Fruit fly (Drosophila melanogaster) whole organism, embryonic: ENCODE measurements around the gene PolE2.

ENCODE experiments used
- ATbp ChIP-seq: fragments of 200-800 bp; sonication (Bioruptor generic); optimal IDR thresholded peaks from 2 replicates; lab custom pipeline; 2017; ENCODE audit warnings: missing biosample characterization, mild to moderate bottlenecking, missing genetic modification characterization, missing genetic modification reagents
- Adf1 ChIP-seq: fragments of 200-800 bp; sonication (Bioruptor generic); IDR thresholded peaks from 2 replicates; pipeline ENCODE4 v1.3.6; 2022; ENCODE audit warnings: missing biosample characterization, missing genetic modification characterization
- CG11504 ChIP-seq: fragments of 200-800 bp; sonication (Bioruptor generic); optimal IDR thresholded peaks from 3 replicates; lab custom pipeline; 2019; ENCODE audit warnings: missing biosample characterization, mild to moderate bottlenecking, missing genetic modification characterization, moderate library complexity
- CG12744 ChIP-seq: fragments of 200-800 bp; sonication (Bioruptor generic); optimal IDR thresholded peaks from 2 replicates; lab custom pipeline; 2016; ENCODE audit warnings: missing biosample characterization, missing genetic modification characterization
- CG12942 ChIP-seq: fragments of 200-800 bp; sonication (Bioruptor generic); optimal IDR thresholded peaks from 3 replicates; lab custom pipeline; 2016; ENCODE audit warnings: missing biosample characterization, missing genetic modification characterization
- CG14441 ChIP-seq: fragments of 200-800 bp; sonication (Bioruptor generic); IDR thresholded peaks from 2 replicates; pipeline ENCODE4 v1.3.6; 2022; ENCODE audit warnings: missing biosample characterization, missing genetic modification characterization
- CG15269 ChIP-seq: fragments of 200-800 bp; sonication (Bioruptor generic); optimal IDR thresholded peaks from 2 replicates; lab custom pipeline; 2018; ENCODE audit warnings: missing biosample characterization, mild to moderate bottlenecking, missing genetic modification characterization, moderate library complexity
- CG15514 ChIP-seq: fragments of 200-800 bp; sonication (Bioruptor generic); optimal IDR thresholded peaks from 3 replicates; lab custom pipeline; 2017; ENCODE audit warnings: missing biosample characterization, missing genetic modification characterization, mild to moderate bottlenecking, moderate library complexity, missing genetic modification reagents
- CG17802 ChIP-seq: fragments of 200-800 bp; sonication (Bioruptor generic); optimal IDR thresholded peaks from 2 replicates; lab custom pipeline; 2018; ENCODE audit warnings: missing biosample characterization, mild to moderate bottlenecking, missing genetic modification characterization, moderate library complexity
- CG17912 ChIP-seq: fragments of 200-800 bp; sonication (Bioruptor generic); optimal IDR thresholded peaks from 2 replicates; lab custom pipeline; 2018; ENCODE audit warnings: missing biosample characterization, mild to moderate bottlenecking, missing genetic modification characterization
- CG18262 ChIP-seq: fragments of 200-800 bp; optimal IDR thresholded peaks from 3 replicates; lab custom pipeline; 2019; ENCODE audit warnings: missing biosample characterization, mild to moderate bottlenecking, missing genetic modification characterization, moderate library complexity
- CG18599 ChIP-seq: fragments of 200-800 bp; sonication (Bioruptor generic); optimal IDR thresholded peaks from 3 replicates; lab custom pipeline; 2017; ENCODE audit warnings: missing biosample characterization, missing genetic modification characterization, mild to moderate bottlenecking, moderate library complexity, missing genetic modification reagents
- CG18619 ChIP-seq: fragments of 200-800 bp; sonication (Bioruptor generic); optimal IDR thresholded peaks from 3 replicates; lab custom pipeline; 2017; ENCODE audit warnings: missing biosample characterization, mild to moderate bottlenecking, missing genetic modification characterization
- CG2678 ChIP-seq: fragments of 200-800 bp; sonication (Bioruptor generic); optimal IDR thresholded peaks from 3 replicates; lab custom pipeline; 2019; ENCODE audit warnings: missing biosample characterization, mild to moderate bottlenecking, missing genetic modification characterization, moderate library complexity
- CG32772 ChIP-seq: fragments of 200-800 bp; sonication (Bioruptor generic); IDR thresholded peaks from 2 replicates; pipeline ENCODE4 v1.3.6; 2022; ENCODE audit warnings: missing biosample characterization, missing genetic modification characterization
- CG3281 ChIP-seq: fragments of 200-800 bp; sonication (Bioruptor generic); optimal IDR thresholded peaks from 3 replicates; lab custom pipeline; 2017; ENCODE audit warnings: missing biosample characterization, mild to moderate bottlenecking, missing genetic modification characterization
- CG42726 ChIP-seq: fragments of 200-800 bp; sonication (Bioruptor generic); IDR thresholded peaks from 2 replicates; pipeline ENCODE4 v1.3.6; 2022; ENCODE audit warnings: missing biosample characterization, missing genetic modification characterization; ENCODE audit not compliant: partially characterized antibody
- CG7271 ChIP-seq: fragments of 200-800 bp; sonication (Bioruptor generic); optimal IDR thresholded peaks from 2 replicates; lab custom pipeline; 2018; ENCODE audit warnings: missing biosample characterization, mild to moderate bottlenecking, missing genetic modification characterization, moderate library complexity
- CkIIα-i1 ChIP-seq: fragments of 200-800 bp; sonication (Bioruptor generic); IDR thresholded peaks from 2 replicates; pipeline ENCODE4 v1.3.6; 2022; ENCODE audit warnings: missing biosample characterization, missing genetic modification characterization
- Deaf1 ChIP-seq: fragments of 200-800 bp; optimal IDR thresholded peaks from 3 replicates; lab custom pipeline; 2019; ENCODE audit warnings: missing biosample characterization, mild to moderate bottlenecking, missing genetic modification characterization, moderate library complexity
- Gsc ChIP-seq: fragments of 200-800 bp; sonication (Bioruptor generic); IDR thresholded peaks from 2 replicates; pipeline ENCODE4 v1.3.6; 2022; ENCODE audit warnings: missing biosample characterization, missing genetic modification characterization
- Gug ChIP-seq: fragments of 200-800 bp; sonication (Bioruptor generic); IDR thresholded peaks from 4 replicates; pipeline ENCODE4 v1.3.6; 2022; ENCODE audit warnings: missing biosample characterization, missing genetic modification characterization
- Hr51 ChIP-seq, 2 experiments: fragments of 200-800 bp; sonication (Bioruptor generic); optimal IDR thresholded peaks; 2 replicates in 1 of 2; 3 replicates in 1 of 2; lab custom pipeline; 2016 to 2018; ENCODE audit warnings: missing biosample characterization in 2 of 2, missing genetic modification characterization in 2 of 2, mild to moderate bottlenecking in 1 of 2, moderate library complexity in 1 of 2
- Mad ChIP-seq: fragments of 200-800 bp; sonication (Bioruptor generic); optimal IDR thresholded peaks from 2 replicates; lab custom pipeline; 2016; ENCODE audit warnings: missing biosample characterization, missing genetic modification characterization
- Max ChIP-seq: fragments of 200-800 bp; sonication (Bioruptor generic); optimal IDR thresholded peaks from 2 replicates; lab custom pipeline; 2016; ENCODE audit warnings: missing biosample characterization, mild to moderate bottlenecking, missing genetic modification characterization
- Nf-YC ChIP-seq: fragments of 200-800 bp; optimal IDR thresholded peaks from 3 replicates; lab custom pipeline; 2019; ENCODE audit warnings: missing biosample characterization, mild to moderate bottlenecking, missing genetic modification characterization, moderate library complexity
- Pdp1 ChIP-seq, 2 experiments: fragments of 200-800 bp; sonication (Bioruptor generic); optimal IDR thresholded peaks; 3 replicates each; lab custom pipeline; 2016; ENCODE audit warnings: missing biosample characterization in 2 of 2, missing genetic modification characterization in 2 of 2, mild to moderate bottlenecking in 1 of 2, moderate library complexity in 1 of 2
- Scr ChIP-seq: fragments of 200-800 bp; sonication (Bioruptor generic); IDR thresholded peaks from 2 replicates; pipeline ENCODE4 v1.3.6; 2022; ENCODE audit warnings: missing biosample characterization, missing genetic modification characterization; ENCODE audit not compliant: partially characterized antibody
- aop ChIP-seq: fragments of 200-800 bp; sonication (Bioruptor generic); IDR thresholded peaks from 2 replicates; pipeline ENCODE4 v1.3.6; 2022; ENCODE audit warnings: missing biosample characterization, missing genetic modification characterization
- az2 ChIP-seq: fragments of 200-800 bp; sonication (Bioruptor generic); optimal IDR thresholded peaks from 3 replicates; lab custom pipeline; 2016; ENCODE audit warnings: missing biosample characterization, missing genetic modification characterization
- bbx ChIP-seq: fragments of 200-800 bp; sonication (Bioruptor generic); IDR thresholded peaks from 2 replicates; pipeline ENCODE4 v1.3.6; 2022; ENCODE audit warnings: missing biosample characterization, missing genetic modification characterization; ENCODE audit not compliant: partially characterized antibody
- cas ChIP-seq: fragments of 200-800 bp; sonication (Bioruptor generic); IDR thresholded peaks from 2 replicates; pipeline ENCODE4 v1.3.6; 2022; ENCODE audit warnings: missing biosample characterization, missing genetic modification characterization
- ci ChIP-seq: fragments of 200-800 bp; sonication (Bioruptor generic); IDR thresholded peaks from 3 replicates; pipeline ENCODE4 v1.3.6; 2022; ENCODE audit warnings: missing biosample characterization, missing genetic modification characterization
- dan ChIP-seq: fragments of 200-800 bp; sonication (Bioruptor generic); IDR thresholded peaks from 2 replicates; pipeline ENCODE4 v1.3.6; 2022; ENCODE audit warnings: missing biosample characterization, missing genetic modification characterization
- dm ChIP-seq: fragments of 200-800 bp; sonication (Bioruptor generic); optimal IDR thresholded peaks from 3 replicates; lab custom pipeline; 2016; ENCODE audit warnings: missing biosample characterization, missing genetic modification characterization
- exex ChIP-seq: fragments of 200-800 bp; sonication (Bioruptor generic); optimal IDR thresholded peaks from 4 replicates; lab custom pipeline; 2018; ENCODE audit warnings: missing biosample characterization, mild to moderate bottlenecking, missing genetic modification characterization, moderate library complexity
- eyg ChIP-seq: fragments of 200-800 bp; sonication (Bioruptor generic); optimal IDR thresholded peaks from 3 replicates; lab custom pipeline; 2016; ENCODE audit warnings: missing biosample characterization, missing genetic modification characterization
- grn ChIP-seq: fragments of 200-800 bp; sonication (Bioruptor generic); optimal IDR thresholded peaks from 3 replicates; lab custom pipeline; 2017; ENCODE audit warnings: missing biosample characterization, missing genetic modification characterization
- hb ChIP-seq: fragments of 200-800 bp; sonication (Bioruptor generic); IDR thresholded peaks from 3 replicates; pipeline ENCODE4 v1.3.6; 2022; ENCODE audit warnings: missing biosample characterization, missing genetic modification characterization; ENCODE audit not compliant: partially characterized antibody
- hbn ChIP-seq: fragments of 200-800 bp; sonication (Bioruptor generic); IDR thresholded peaks from 2 replicates; pipeline ENCODE4 v1.3.6; 2022; ENCODE audit warnings: missing biosample characterization, missing genetic modification characterization; ENCODE audit not compliant: partially characterized antibody
- inv ChIP-seq: fragments of 200-800 bp; sonication (Bioruptor generic); IDR thresholded peaks from 2 replicates; pipeline ENCODE4 v1.3.6; 2022; ENCODE audit warnings: missing biosample characterization, missing genetic modification characterization; ENCODE audit not compliant: partially characterized antibody
- knrl ChIP-seq: fragments of 200-800 bp; sonication (Bioruptor generic); IDR thresholded peaks from 3 replicates; pipeline ENCODE4 v1.3.6; 2022; ENCODE audit warnings: missing biosample characterization, missing genetic modification characterization; ENCODE audit not compliant: partially characterized antibody
- mirr ChIP-seq: fragments of 200-800 bp; sonication (Bioruptor generic); optimal IDR thresholded peaks from 3 replicates; lab custom pipeline; 2018; ENCODE audit warnings: missing biosample characterization, mild to moderate bottlenecking, missing genetic modification characterization
- peb ChIP-seq: fragments of 200-800 bp; sonication (Bioruptor generic); IDR thresholded peaks from 2 replicates; pipeline ENCODE4 v1.3.6; 2022; ENCODE audit warnings: missing biosample characterization, missing genetic modification characterization
- sens ChIP-seq: fragments of 200-800 bp; sonication (Bioruptor generic); peaks from one replicate; lab custom pipeline; 2016; ENCODE audit warnings: missing biosample characterization, missing genetic modification characterization
- sr ChIP-seq: fragments of 200-800 bp; sonication (Bioruptor generic); IDR thresholded peaks from 3 replicates; pipeline ENCODE4 v1.3.6; 2022; ENCODE audit warnings: missing biosample characterization, missing genetic modification characterization
- sug ChIP-seq: fragments of 200-800 bp; optimal IDR thresholded peaks from 2 replicates; lab custom pipeline; 2019; ENCODE audit warnings: missing biosample characterization, mild to moderate bottlenecking, missing genetic modification characterization, moderate library complexity
- twi ChIP-seq: fragments of 200-800 bp; optimal IDR thresholded peaks from 2 replicates; lab custom pipeline; 2019; ENCODE audit warnings: missing biosample characterization, mild to moderate bottlenecking, missing genetic modification characterization, moderate library complexity
- wor ChIP-seq: fragments of 200-800 bp; sonication (Bioruptor generic); IDR thresholded peaks from 2 replicates; pipeline ENCODE4 v1.3.6; 2022; ENCODE audit warnings: missing biosample characterization, missing genetic modification characterization

PolE2 gene

dm6 chr3L:5923646-5924122 lies 26.4 kb upstream of the PolE2 start, which contains the start of gene CG33523 (continued):
- TF ChIP-seq sr (GFP tag; lab: Robert Waterston, UW) (0 out of 3 replicates have a peak, but pooled peaks have one; percentile 2), mirr (peak; percentile 66), hb (no peak), Nf-YC (tag; lab: Kevin White, UChicago) (peak; percentile 27), Max (GFP tag; lab: Kevin White, UChicago) (no peak), ci (GFP tag; lab: Robert Waterston, UW) (peak; percentile 84), CG12942 (GFP tag; lab: Kevin White, UChicago) (no peak), sens (peak; percentile 58), CG15269 (tag; lab: Kevin White, UChicago) (no peak), grn (GFP tag; lab: Kevin White, UChicago) (peak; percentile 89), CG7271 (no peak), exex (tag; lab: Kevin White, UChicago) (peak; percentile 76), Mad (GFP tag; lab: Kevin White, UChicago) (no peak), bbx (no peak), aop (no peak), inv (GFP tag; lab: Robert Waterston, UW) (no peak), CG15514 (peak; percentile 23), CG3281 (GFP tag; lab: Kevin White, UChicago) (no peak), CG18599 (GFP tag; lab: Kevin White, UChicago) (peak; percentile 33), Deaf1 (tag; lab: Kevin White, UChicago) (peak; percentile 97), az2 (GFP tag; lab: Kevin White, UChicago) (no peak), cas (GFP tag; lab: Robert Waterston, UW) (no peak), CG32772 (GFP tag; lab: Robert Waterston, UW) (0 out of 2 replicates have a peak, but pooled peaks have one; percentile 10), sug (peak; percentile 82), CG12744 (no peak), knrl (GFP tag; lab: Robert Waterston, UW) (peak; percentile 31; the same call in 2 of the 3 replicates), CG42726 (GFP tag; lab: Robert Waterston, UW) (0 out of 2 replicates have a peak, but pooled peaks have one; percentile 39)

DNA sequence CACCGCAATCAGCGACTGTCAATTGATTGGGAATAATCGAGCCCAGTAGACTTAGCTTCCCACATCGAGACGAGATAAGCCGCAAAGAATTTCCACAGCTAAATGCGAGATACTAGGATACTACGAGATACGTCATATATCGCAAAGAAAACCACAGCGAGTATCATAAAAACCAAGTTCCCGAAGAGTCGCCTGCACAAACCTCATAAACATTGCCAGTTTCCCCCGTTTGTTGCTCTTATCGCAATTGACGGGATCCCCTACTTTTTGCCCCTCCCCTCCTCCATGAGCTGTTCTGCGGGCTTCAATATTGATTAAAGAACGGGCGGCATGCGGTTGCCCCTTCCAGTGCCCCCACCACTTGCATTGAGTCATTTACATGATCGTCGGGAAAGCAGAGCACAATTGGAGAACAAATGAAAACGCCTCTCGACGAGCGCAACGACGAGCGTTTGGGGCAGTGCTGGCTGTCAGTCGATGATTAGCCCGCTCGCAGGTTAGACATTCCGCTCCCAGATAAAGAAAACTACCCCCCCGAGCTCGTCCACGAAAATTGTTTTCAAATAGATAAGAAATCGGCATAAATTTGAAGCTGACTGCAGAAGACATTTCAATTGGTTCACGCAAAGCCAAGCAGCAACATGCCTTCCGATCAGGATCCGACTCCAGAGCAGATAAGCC lies 24.9 kb upstream of the PolE2 start, which contains the start of gene CG32407:
Gene CG32407 (plus strand): TSS at position 51 of the 681 bp plus-strand sequence.
- no peak for TF ChIP-seq CG11504 (tag; lab: Kevin White, UChicago)
- no peak for TF ChIP-seq hbn (GFP tag; lab: Robert Waterston, UW)
- peak; percentile 4 for TF ChIP-seq dm (GFP tag; lab: Kevin White, UChicago)
- TF ChIP-seq eyg (GFP tag; lab: Kevin White, UChicago): no peak
- TF ChIP-seq CG2678 (tag; lab: Kevin White, UChicago): peak; percentile 39
- no peak for TF ChIP-seq CG18619 (GFP tag; lab: Kevin White, UChicago)
- no peak for TF ChIP-seq Scr (GFP tag; lab: Robert Waterston, UW)
- TF ChIP-seq CG17912 (GFP tag; lab: Kevin White, UChicago): no peak
- TF ChIP-seq Adf1 (GFP tag; lab: Robert Waterston, UW): peak; percentile 36; the same call in 1 of the 2 replicates
- TF ChIP-seq twi (tag; lab: Kevin White, UChicago): no peak
- TF ChIP-seq peb (GFP tag; lab: Robert Waterston, UW): no peak
- peak in 1 of 2 experiments; percentile 2 for TF ChIP-seq Hr51 (GFP tag; optimal IDR thresholded peaks at IDR 0.05; lab: Kevin White, UChicago)
- no peak for TF ChIP-seq wor (GFP tag; lab: Robert Waterston, UW)
- peak in 1 of 2 experiments; percentile 19 for TF ChIP-seq Pdp1 (GFP tag; optimal IDR thresholded peaks at IDR 0.05; lab: Kevin White, UChicago)
- TF ChIP-seq dan: no peak
- no peak for TF ChIP-seq Gsc (GFP tag; lab: Robert Waterston, UW)
- no peak for TF ChIP-seq CG17802 (tag; lab: Kevin White, UChicago)
- TF ChIP-seq ATbp (GFP tag; lab: Kevin White, UChicago): peak; percentile 60
- no peak for TF ChIP-seq Gug (GFP tag; lab: Robert Waterston, UW)
- TF ChIP-seq CG14441 (GFP tag; lab: Robert Waterston, UW): no peak
- no peak for TF ChIP-seq CkIIα-i1 (GFP tag; lab: Robert Waterston, UW)
- TF ChIP-seq CG18262: peak; percentile 17
